Fruit fly (Drosophila melanogaster) whole organism, adult: ENCODE data around the gene CG1116.

Experiments
- CG11617 ChIP-seq: fragments of 200-800 bp; sonication (Bioruptor generic); optimal IDR thresholded peaks from 2 replicates; lab custom pipeline; 2017; ENCODE audit warnings: mild to moderate bottlenecking, missing biosample characterization, missing genetic modification reagents, missing genetic modification characterization
- Hr96 ChIP-seq: fragments of 200-800 bp; sonication (Bioruptor generic); optimal IDR thresholded peaks from 2 replicates; lab custom pipeline; 2016; ENCODE audit warnings: missing biosample characterization, missing genetic modification characterization
- pad ChIP-seq: fragments of 200-800 bp; sonication (Bioruptor generic); optimal IDR thresholded peaks from 3 replicates; lab custom pipeline; 2017; ENCODE audit warnings: missing biosample characterization, missing genetic modification characterization, mild to moderate bottlenecking, moderate library complexity, missing genetic modification reagents

- TF ChIP-seq CG11617 (no peak), Hr96 (GFP tag; lab: Kevin White, UChicago) (no peak), pad (GFP tag; lab: Kevin White, UChicago) (no peak)
These were observed 17.8 kb downstream of the CG1116 start, which contains the start of gene rtp for dm6 chr3R:5237215-5237614.
